Worm (Caenorhabditis elegans): ENCODE data around the gene cng-3.

cng-3 gene

ce11 chrIV:9432327-9432726 is 48.5 kb downstream of the cng-3 start:
- no peak for TF ChIP-seq him-1 (tag; optimal IDR thresholded peaks at IDR 0.05)
- TF ChIP-seq dao-5 (tag; optimal IDR thresholded peaks at IDR 0.05) = no peak
- TF ChIP-seq W03F9.2 (tag; optimal IDR thresholded peaks at IDR 0.05) = no peak

- TF ChIP-seq him-1 (tag; optimal IDR thresholded peaks at IDR 0.05) = no peak
- TF ChIP-seq dao-5 (tag; optimal IDR thresholded peaks at IDR 0.05) = no peak
Observed at ce11 chrIV:9427959-9428358, 52.9 kb downstream of the cng-3 start, which contains the start of gene F59B8.1. Gene F59B8.1 (plus strand): TSS chrIV:9428259.
